Fruit fly (Drosophila melanogaster) whole organism: ENCODE measurements around the gene Xport-B.

Experiments
- CG8478 ChIP-seq: fragments of >200 bp; optimal IDR thresholded peaks from 2 replicates; lab custom pipeline; 2018; ENCODE audit warnings: inconsistent platforms
- Dll ChIP-seq: fragments of >200 bp; optimal IDR thresholded peaks from 2 replicates; lab custom pipeline; 2017
- pan ChIP-seq: fragments of >200 bp; optimal IDR thresholded peaks from 2 replicates; lab custom pipeline; 2017
- psq ChIP-seq: fragments of >200 bp; optimal IDR thresholded peaks from 2 replicates; lab custom pipeline; 2017
- usp ChIP-seq: fragments of >200 bp; optimal IDR thresholded peaks from 2 replicates; lab custom pipeline; 2017; ENCODE audit warnings: missing biosample characterization, missing genetic modification characterization, mixed read lengths

DNA sequence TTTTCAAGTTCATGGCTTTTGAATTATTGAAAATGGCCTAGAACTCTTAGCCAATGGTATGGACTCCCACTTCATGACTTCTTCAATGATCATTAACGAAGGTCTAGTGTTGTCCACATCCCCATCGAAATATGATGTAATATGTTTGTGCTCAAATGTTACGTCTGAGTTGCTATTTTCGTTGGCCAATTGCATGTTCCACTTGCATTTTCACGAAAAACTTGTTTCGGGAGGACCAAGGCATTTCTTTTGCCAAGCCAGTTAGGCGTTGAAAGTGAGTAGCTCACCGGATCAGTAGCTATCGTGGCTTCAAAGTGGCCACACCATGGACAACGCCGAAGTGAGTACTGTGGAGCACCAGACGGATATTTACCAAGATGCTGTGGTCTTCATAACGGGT, 3.0 kb upstream of the Xport-B start, which contains the start of gene CG4770:
- TF ChIP-seq usp (GFP tag; lab: Kevin White, UChicago) (no peak), psq (lab: Kevin White, UChicago) (no peak), CG8478 (lab: Kevin White, UChicago) (no peak), Dll (lab: Kevin White, UChicago) (no peak), pan (lab: Kevin White, UChicago) (no peak)
